ENCODE assay signal across 2 worm cellular contexts in genomic region chrX:10989286-10989685, ce11.
TF ChIP-seq lines count a peak whose summit lies in the region.

No protein-coding gene starts in this region.

TF ChIP-seq in whole organism, early embryonic, 17 proteins besides CTCF, POLR2A, EP300 and RAD21:
- TF ChIP-seq hnd-1 (tag; optimal IDR thresholded peaks at IDR 0.05; lab: Kevin White, UChicago) (no peak), scrt-1 (GFP tag; IDR thresholded peaks at IDR 0.05; lab: Robert Waterston, UW) (0 out of 2 replicates have a peak, but pooled peaks have one; percentile 12)
TF ChIP-seq in whole organism, early embryonic: peak in this region for 1.

TF ChIP-seq in whole organism, mixed stage, embryonic, 35 proteins besides CTCF, POLR2A, EP300 and RAD21:
- peak; percentile 78 for TF ChIP-seq zip-8 (tag; optimal IDR thresholded peaks at IDR 0.05; lab: Kevin White, UChicago)
- no peak for TF ChIP-seq cnd-1 (tag; optimal IDR thresholded peaks at IDR 0.05; lab: Kevin White, UChicago)
- TF ChIP-seq ceh-83 (GFP tag; optimal IDR thresholded peaks at IDR 0.05; lab: Kevin White, UChicago), result peak; percentile 16
- TF ChIP-seq nhr-2 (tag; optimal IDR thresholded peaks at IDR 0.05; lab: Kevin White, UChicago), result peak; percentile 81
- TF ChIP-seq ztf-11 (tag; optimal IDR thresholded peaks at IDR 0.05; lab: Kevin White, UChicago), result no peak
- peak; percentile 76 for TF ChIP-seq hlh-1 (tag; optimal IDR thresholded peaks at IDR 0.05; lab: Kevin White, UChicago)
